Fruit fly (Drosophila melanogaster) whole organism: ENCODE results near the gene Ir94e.

Experiments used
- CG8478 ChIP-seq: fragments of >200 bp; optimal IDR thresholded peaks from 2 replicates; lab custom pipeline; 2018; ENCODE audit warnings: inconsistent platforms
- EcR ChIP-seq, 2 experiments: fragments of >200 bp; optimal IDR thresholded peaks; 2 replicates each; lab custom pipeline; 2017; ENCODE audit warnings: missing biosample characterization in 2 of 2, missing genetic modification characterization in 2 of 2, missing genetic modification reagents in 2 of 2
- psq ChIP-seq: fragments of >200 bp; optimal IDR thresholded peaks from 2 replicates; lab custom pipeline; 2017
- usp ChIP-seq: fragments of >200 bp; optimal IDR thresholded peaks from 2 replicates; lab custom pipeline; 2017; ENCODE audit warnings: missing biosample characterization, missing genetic modification characterization, mixed read lengths

DNA sequence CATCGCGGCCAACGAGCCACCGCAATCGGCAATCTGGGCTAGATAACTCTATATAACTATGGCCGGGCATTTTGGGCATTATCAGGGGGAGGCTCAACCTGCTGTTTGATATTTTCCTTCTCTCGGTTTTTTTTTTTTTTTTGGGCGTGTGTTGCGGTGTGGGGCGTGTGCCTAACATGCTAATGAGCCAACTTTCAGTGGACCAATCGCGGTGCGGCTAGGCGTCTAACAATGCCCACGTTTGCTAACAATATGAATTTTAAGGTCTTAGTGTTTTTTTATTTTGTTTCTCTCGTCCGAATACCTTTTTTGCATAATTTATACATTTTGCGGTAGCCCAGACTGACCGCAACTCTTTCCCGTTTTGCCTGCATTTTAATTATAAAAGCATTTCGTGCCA, 16.6 kb downstream of the Ir94e start:
- TF ChIP-seq CG8478 (lab: Kevin White, UChicago) (no peak), EcR (GFP tag; optimal IDR thresholded peaks at IDR 0.05; lab: Kevin White, UChicago) (no peak), psq (lab: Kevin White, UChicago) (no peak), usp (GFP tag; lab: Kevin White, UChicago) (no peak)
